2 worm cellular contexts compared by ENCODE assay signal in genomic region chrII:1322283-1323173, ce11.
TF ChIP-seq lines count a peak whose summit lies in the region.

No protein-coding gene starts in this region.

TF ChIP-seq in whole organism, L4 larva, 104 proteins besides CTCF, POLR2A, EP300 and RAD21:
- no peak for TF ChIP-seq Y75B8A.6 (GFP tag; IDR thresholded peaks at IDR 0.05; lab: Robert Waterston, UW)
- 0 out of 4 replicates have a peak, but pooled peaks of 1 of the 2 experiments have one; percentile 53 for TF ChIP-seq madf-5 (GFP tag; IDR thresholded peaks at IDR 0.05; lab: Robert Waterston, UW)
- TF ChIP-seq F44E2.7 (GFP tag; IDR thresholded peaks at IDR 0.05; lab: Robert Waterston, UW): no peak
- no peak for TF ChIP-seq mxl-2 (GFP tag; conservative IDR thresholded peaks at IDR 0.05; lab: Robert Waterston, UW)
- TF ChIP-seq nhr-11 (tag; optimal IDR thresholded peaks at IDR 0.05; lab: Kevin White, UChicago): no peak
- TF ChIP-seq cey-2 (tag; optimal IDR thresholded peaks at IDR 0.05; lab: Kevin White, UChicago; ENCODE audit: borderline replicate concordance, insufficient read depth): no peak
- peak; percentile 55 for TF ChIP-seq set-16 (GFP tag; IDR thresholded peaks at IDR 0.05; lab: Robert Waterston, UW)
- TF ChIP-seq nhr-28 (tag; optimal IDR thresholded peaks at IDR 0.05; lab: Kevin White, UChicago): no peak
- TF ChIP-seq hif-1 (tag; optimal IDR thresholded peaks at IDR 0.05; lab: Kevin White, UChicago): no peak
- TF ChIP-seq aha-1 (tag; lab: Kevin White, UChicago): peak; percentile 34
- TF ChIP-seq aly-2 (tag; optimal IDR thresholded peaks at IDR 0.05; lab: Kevin White, UChicago): no peak
- no peak for TF ChIP-seq rbr-2 (tag; optimal IDR thresholded peaks at IDR 0.05; lab: Kevin White, UChicago)
- TF ChIP-seq nhr-76 (tag; optimal IDR thresholded peaks at IDR 0.05; lab: Kevin White, UChicago): no peak
- TF ChIP-seq zag-1 (tag; optimal IDR thresholded peaks at IDR 0.05; lab: Kevin White, UChicago): no peak
- no peak for TF ChIP-seq T26A8.4 (GFP tag; IDR thresholded peaks at IDR 0.05; lab: Robert Waterston, UW)
- no peak for TF ChIP-seq dmd-9 (GFP tag; IDR thresholded peaks at IDR 0.05; lab: Robert Waterston, UW)
- peak; percentile 6 for TF ChIP-seq lin-13 (GFP tag; optimal IDR thresholded peaks at IDR 0.05; lab: Kevin White, UChicago)
- no peak for TF ChIP-seq ceh-62 (tag; optimal IDR thresholded peaks at IDR 0.05; lab: Kevin White, UChicago)
- TF ChIP-seq daf-16 (GFP tag; optimal IDR thresholded peaks at IDR 0.05; lab: Kevin White, UChicago): no peak
- no peak for TF ChIP-seq daf-16 (tag; optimal IDR thresholded peaks at IDR 0.05; lab: Kevin White, UChicago)
- TF ChIP-seq Y105C5A.15 (GFP tag; IDR thresholded peaks at IDR 0.05; lab: Robert Waterston, UW): 0 out of 2 replicates have a peak, but pooled peaks have one; percentile 10
TF ChIP-seq in whole organism, L4 larva: peak in this region for 5.

TF ChIP-seq in whole organism, young adult, 124 proteins besides CTCF, POLR2A, EP300 and RAD21 (continues in another document):
- TF ChIP-seq hlh-12 (tag; optimal IDR thresholded peaks at IDR 0.05; lab: Kevin White, UChicago) (no peak), mcd-1 (GFP tag; IDR thresholded peaks at IDR 0.05; lab: Robert Waterston, UW) (peak; percentile 10; the same call in 1 of the 2 replicates), mxl-1 (tag; optimal IDR thresholded peaks at IDR 0.05; lab: Kevin White, UChicago) (no peak), B0019.2 (GFP tag; conservative IDR thresholded peaks at IDR 0.05; lab: Robert Waterston, UW) (no peak), egl-44 (GFP tag; IDR thresholded peaks at IDR 0.05; lab: Robert Waterston, UW) (peak; percentile 8; the same call in 1 of the 2 replicates), hlh-26 (GFP tag; conservative IDR thresholded peaks at IDR 0.05; lab: Robert Waterston, UW) (no peak), lin-26 (GFP tag; IDR thresholded peaks at IDR 0.05; lab: Robert Waterston, UW) (peak; percentile 59; the same call in 1 of the 2 replicates), atf-7 (tag; optimal IDR thresholded peaks at IDR 0.05; lab: Kevin White, UChicago) (no peak), mes-4 (tag; optimal IDR thresholded peaks at IDR 0.05; lab: Kevin White, UChicago) (no peak), dpl-1 (GFP tag; optimal IDR thresholded peaks at IDR 0.05; lab: Kevin White, UChicago) (no peak), F49E8.2 (tag; optimal IDR thresholded peaks at IDR 0.05; lab: Kevin White, UChicago; ENCODE audit: insufficient read depth) (peak; percentile 86), snpc-3.4 (tag; optimal IDR thresholded peaks at IDR 0.05; lab: Kevin White, UChicago) (peak; percentile 52), ccch-3 (GFP tag; optimal IDR thresholded peaks at IDR 0.05; lab: Kevin White, UChicago) (no peak), nhr-179 (tag; optimal IDR thresholded peaks at IDR 0.05; lab: Kevin White, UChicago) (no peak), F33H1.4 (GFP tag; IDR thresholded peaks at IDR 0.05; lab: Robert Waterston, UW) (no peak), pbrm-1 (GFP tag; IDR thresholded peaks at IDR 0.05; lab: Robert Waterston, UW) (peak; percentile 16; the same call in 1 of the 2 replicates), egrh-3 (GFP tag; IDR thresholded peaks at IDR 0.05; lab: Robert Waterston, UW) (no peak), aptf-3 (GFP tag; IDR thresholded peaks at IDR 0.05; lab: Robert Waterston, UW) (no peak), B0261.1 (tag; optimal IDR thresholded peaks at IDR 0.05; lab: Kevin White, UChicago) (no peak), K12H6.12 (tag; optimal IDR thresholded peaks at IDR 0.05; lab: Kevin White, UChicago) (no peak), rec-8 (tag; optimal IDR thresholded peaks at IDR 0.05; lab: Kevin White, UChicago) (no peak), hrde-1 (tag; optimal IDR thresholded peaks at IDR 0.05; lab: Kevin White, UChicago; ENCODE audit: borderline replicate concordance) (no peak), hmg-1.2 (GFP tag; IDR thresholded peaks at IDR 0.05; lab: Robert Waterston, UW) (no peak), attf-3 (GFP tag; conservative IDR thresholded peaks at IDR 0.05; lab: Robert Waterston, UW) (no peak), snpc-1.3 (tag; optimal IDR thresholded peaks at IDR 0.05; lab: Kevin White, UChicago; ENCODE audit: insufficient read depth) (peak; percentile 7), cebp-2 (GFP tag; IDR thresholded peaks at IDR 0.05; lab: Robert Waterston, UW) (no peak), attf-6 (GFP tag; IDR thresholded peaks at IDR 0.05; lab: Robert Waterston, UW) (peak; percentile 29; the same call in 1 of the 2 replicates), xnd-1 (tag; optimal IDR thresholded peaks at IDR 0.05; lab: Kevin White, UChicago) (no peak), zfh-2 (GFP tag; conservative IDR thresholded peaks at IDR 0.05; lab: Robert Waterston, UW) (peak; percentile 66), snpc-1.1 (tag; optimal IDR thresholded peaks at IDR 0.05; lab: Kevin White, UChicago; ENCODE audit: insufficient read depth) (no peak), madf-6 (GFP tag; IDR thresholded peaks at IDR 0.05; lab: Robert Waterston, UW) (no peak; the same call in 1 of the 2 replicates), hsf-1 (GFP tag; IDR thresholded peaks at IDR 0.05; lab: Robert Waterston, UW) (peak; percentile 28; the same call in 1 of the 2 replicates), ztf-3 (GFP tag; optimal IDR thresholded peaks at IDR 0.05; lab: Kevin White, UChicago) (no peak), nhr-90 (tag; optimal IDR thresholded peaks at IDR 0.05; lab: Kevin White, UChicago) (no peak), Y53F4B.3 (GFP tag; IDR thresholded peaks at IDR 0.05; lab: Robert Waterston, UW) (no peak), K11D2.4 (GFP tag; IDR thresholded peaks at IDR 0.05; lab: Robert Waterston, UW) (no peak), zim-3 (tag; optimal IDR thresholded peaks at IDR 0.05; lab: Kevin White, UChicago) (peak; percentile 37), nhr-120 (GFP tag; IDR thresholded peaks at IDR 0.05; lab: Robert Waterston, UW) (no peak), ama-1 (optimal IDR thresholded peaks at IDR 0.05; lab: Kevin White, UChicago) (no peak), ama-1 (GFP tag; optimal IDR thresholded peaks at IDR 0.05; lab: Kevin White, UChicago) (peak; percentile 29 to 66), mel-28 (tag; optimal IDR thresholded peaks at IDR 0.05; lab: Kevin White, UChicago; ENCODE audit: borderline replicate concordance) (no peak), him-1 (tag; optimal IDR thresholded peaks at IDR 0.05; lab: Kevin White, UChicago) (no peak), ekl-4 (GFP tag; IDR thresholded peaks at IDR 0.05; lab: Robert Waterston, UW) (peak; percentile 10; the same call in 1 of the 2 replicates), madf-3 (GFP tag; IDR thresholded peaks at IDR 0.05; lab: Robert Waterston, UW) (peak; percentile 41; the same call in 1 of the 2 replicates), bed-1 (GFP tag; IDR thresholded peaks at IDR 0.05; lab: Robert Waterston, UW) (no peak), F22D6.2 (tag; optimal IDR thresholded peaks at IDR 0.05; lab: Kevin White, UChicago) (no peak), F39B2.1 (GFP tag; IDR thresholded peaks at IDR 0.05; lab: Robert Waterston, UW) (peak; percentile 7; the same call in 1 of the 2 replicates), Y53G8AR.9 (GFP tag; conservative IDR thresholded peaks at IDR 0.05; lab: Robert Waterston, UW) (0 out of 2 replicates have a peak, but pooled peaks have one; percentile 4), ztf-6 (GFP tag; IDR thresholded peaks at IDR 0.05; lab: Robert Waterston, UW) (no peak), lag-1 (GFP tag; IDR thresholded peaks at IDR 0.05; lab: Robert Waterston, UW) (no peak), Y67H2A.10 (GFP tag; conservative IDR thresholded peaks at IDR 0.05; lab: Robert Waterston, UW) (no peak), ceh-58 (GFP tag; IDR thresholded peaks at IDR 0.05; lab: Robert Waterston, UW) (0 out of 2 replicates have a peak, but pooled peaks have one; percentile 38), repo-1 (tag; optimal IDR thresholded peaks at IDR 0.05; lab: Kevin White, UChicago) (no peak), lsl-1 (GFP tag; optimal IDR thresholded peaks at IDR 0.05; lab: Kevin White, UChicago) (peak; percentile 24), tlf-1 (GFP tag; optimal IDR thresholded peaks at IDR 0.05; lab: Kevin White, UChicago) (peak; percentile 37), D2030.7 (GFP tag; IDR thresholded peaks at IDR 0.05; lab: Robert Waterston, UW) (no peak), egl-18 (GFP tag; IDR thresholded peaks at IDR 0.05; lab: Robert Waterston, UW) (no peak), madf-8 (GFP tag; conservative IDR thresholded peaks at IDR 0.05; lab: Robert Waterston, UW) (no peak), ztf-28 (GFP tag; IDR thresholded peaks at IDR 0.05; lab: Robert Waterston, UW) (no peak), ztf-25 (GFP tag; IDR thresholded peaks at IDR 0.05; lab: Robert Waterston, UW) (no peak), ceh-100 (GFP tag; IDR thresholded peaks at IDR 0.05; lab: Robert Waterston, UW) (peak; percentile 24; the same call in 1 of the 2 replicates), lin-54 (GFP tag; optimal IDR thresholded peaks at IDR 0.05; lab: Kevin White, UChicago) (peak; percentile 36), dpff-1 (tag; optimal IDR thresholded peaks at IDR 0.05; lab: Kevin White, UChicago) (no peak), ztf-22 (GFP tag; optimal IDR thresholded peaks at IDR 0.05; lab: Kevin White, UChicago) (no peak), cebp-1 (GFP tag; IDR thresholded peaks at IDR 0.05; lab: Robert Waterston, UW) (no peak), cebp-1 (tag; optimal IDR thresholded peaks at IDR 0.05; lab: Kevin White, UChicago) (no peak), rcor-1 (GFP tag; IDR thresholded peaks at IDR 0.05; lab: Robert Waterston, UW) (0 out of 2 replicates have a peak, but pooled peaks have one; percentile 11), sea-2 (GFP tag; IDR thresholded peaks at IDR 0.05; lab: Robert Waterston, UW) (no peak), lin-40 (tag; optimal IDR thresholded peaks at IDR 0.05; lab: Kevin White, UChicago) (no peak), ztf-26 (tag; optimal IDR thresholded peaks at IDR 0.05; lab: Kevin White, UChicago) (no peak), C17E4.6 (GFP tag; IDR thresholded peaks at IDR 0.05; lab: Robert Waterston, UW) (0 out of 2 replicates have a peak, but pooled peaks have one; percentile 24), madf-10 (tag; optimal IDR thresholded peaks at IDR 0.05; lab: Kevin White, UChicago) (no peak), die-1 (tag; optimal IDR thresholded peaks at IDR 0.05; lab: Kevin White, UChicago) (no peak)

Comparison
In these comparisons a context has a peak if more than half of its experiments do, and no peak if none do; other contexts are left out.
1. Of the 7 proteins assayed by ChIP-seq in both whole organism, young adult and whole organism, L4 larva: peak only in whole organism, young adult: F49E8.2 and ama-1; only in whole organism, L4 larva: none; in both: none; in neither: 5.